Worm (Caenorhabditis elegans) whole organism, L1 larva: ENCODE measurements around the gene C01G5.7.

ENCODE experiments used
- C16A3.4 ChIP-seq: fragments of 150-350 bp; optimal IDR thresholded peaks from 2 replicates; lab custom pipeline; 2014; ENCODE audit warnings: missing biosample characterization, missing genetic modification characterization
- C34B4.2 ChIP-seq: sonication (generic microtip); optimal IDR thresholded peaks from 2 replicates; lab custom pipeline; 2017; ENCODE audit warnings: mild to moderate bottlenecking, missing genetic modification characterization, missing compliant biosample characterization
- Y116A8C.19 ChIP-seq: sonication (generic microtip); optimal IDR thresholded peaks from 2 replicates; lab custom pipeline; 2016; ENCODE audit warnings: missing compliant biosample characterization, missing genetic modification characterization, borderline replicate concordance
- aly-2 ChIP-seq: fragments of 150-350 bp; optimal IDR thresholded peaks from 2 replicates; lab custom pipeline; 2014; ENCODE audit warnings: missing biosample characterization, missing genetic modification characterization
- blmp-1 ChIP-seq: fragments of 150-350 bp; optimal IDR thresholded peaks from 2 replicates; lab custom pipeline; 2014; ENCODE audit warnings: missing biosample characterization, missing genetic modification characterization
- ceh-8 ChIP-seq: fragments of 200-800 bp; sonication (Bioruptor generic); optimal IDR thresholded peaks from 2 replicates; lab custom pipeline; 2018; ENCODE audit warnings: mild to moderate bottlenecking, missing genetic modification characterization, moderate library complexity, missing compliant biosample characterization
- ceh-90 ChIP-seq: sonication (generic microtip); optimal IDR thresholded peaks from 2 replicates; lab custom pipeline; 2016; ENCODE audit warnings: missing genetic modification characterization, missing compliant biosample characterization
- efl-1 ChIP-seq, 4 experiments: fragments of 150-350 bp; optimal IDR thresholded peaks in 3 of 4; peaks in 1 of 4; 1 replicate in 1 of 4; 2 replicates in 3 of 4; lab custom pipeline; 2014; ENCODE audit warnings: missing biosample characterization in 2 of 4, missing genetic modification characterization in 2 of 4, missing genetic modification reagents in 2 of 4
- egl-27 ChIP-seq, 2 experiments: fragments of 150-350 bp in 1 of 2; sonication (generic microtip); optimal IDR thresholded peaks; 3 replicates each; lab custom pipeline; 2017 to 2018; ENCODE audit warnings: missing biosample characterization in 2 of 2, missing genetic modification characterization in 2 of 2, missing genetic modification reagents in 2 of 2
- elt-3 ChIP-seq, 6 experiments: fragments of 150-350 bp in 1 of 6; sonication (generic microtip); optimal IDR thresholded peaks; 2 replicates each; lab custom pipeline; 2017 to 2018; ENCODE audit warnings: missing biosample characterization in 6 of 6, missing genetic modification characterization in 6 of 6, inconsistent platforms in 1 of 6
- fkh-10 ChIP-seq: sonication (generic microtip); optimal IDR thresholded peaks from 2 replicates; lab custom pipeline; 2017; ENCODE audit warnings: missing biosample characterization, missing genetic modification reagents, missing genetic modification characterization
- hlh-17 ChIP-seq: fragments of 200-800 bp; sonication (Bioruptor generic); optimal IDR thresholded peaks from 2 replicates; lab custom pipeline; 2018; ENCODE audit warnings: missing genetic modification characterization, mild to moderate bottlenecking, missing compliant biosample characterization, moderate library complexity, borderline replicate concordance
- jun-1 ChIP-seq: fragments of 150-350 bp; optimal IDR thresholded peaks from 2 replicates; lab custom pipeline; 2014; ENCODE audit warnings: missing biosample characterization, missing genetic modification reagents, missing genetic modification characterization
- lin-13 ChIP-seq: fragments of 150-350 bp; optimal IDR thresholded peaks from 2 replicates; lab custom pipeline; 2014; ENCODE audit warnings: missing biosample characterization, missing genetic modification reagents, missing genetic modification characterization
- lin-14 ChIP-seq: fragments of 200-800 bp; sonication (Bioruptor generic); optimal IDR thresholded peaks from 2 replicates; lab custom pipeline; 2018; ENCODE audit warnings: mild to moderate bottlenecking, missing genetic modification characterization, moderate library complexity, missing compliant biosample characterization
- lin-15B ChIP-seq: fragments of 150-350 bp; sonication (generic microtip); optimal IDR thresholded peaks from 3 replicates; lab custom pipeline; 2014; ENCODE audit warnings: missing biosample characterization, missing genetic modification characterization
- lin-35 ChIP-seq, 2 experiments: fragments of 150-350 bp; optimal IDR thresholded peaks; 2 replicates each; lab custom pipeline; 2014; ENCODE audit warnings: missing biosample characterization in 2 of 2, missing genetic modification characterization in 2 of 2, missing genetic modification reagents in 2 of 2
- lin-39 ChIP-seq: fragments of 150-350 bp; optimal IDR thresholded peaks from 2 replicates; lab custom pipeline; 2014; ENCODE audit warnings: missing biosample characterization, missing genetic modification reagents, missing genetic modification characterization
- lir-3 ChIP-seq: sonication (generic microtip); optimal IDR thresholded peaks from 2 replicates; lab custom pipeline; 2016; ENCODE audit warnings: mild to moderate bottlenecking, missing genetic modification characterization, moderate library complexity, missing compliant biosample characterization; ENCODE audit not compliant: poor library complexity
- lsy-2 ChIP-seq, 2 experiments: fragments of 150-350 bp; optimal IDR thresholded peaks; 2 replicates each; lab custom pipeline; 2014; ENCODE audit warnings: missing biosample characterization in 2 of 2, missing genetic modification characterization in 2 of 2
- mef-2 ChIP-seq: fragments of 150-350 bp; optimal IDR thresholded peaks from 2 replicates; lab custom pipeline; 2014; ENCODE audit warnings: missing biosample characterization, missing genetic modification characterization
- mep-1 ChIP-seq: fragments of 150-350 bp; optimal IDR thresholded peaks from 2 replicates; lab custom pipeline; 2014; ENCODE audit warnings: missing biosample characterization, missing genetic modification characterization
- nhr-12 ChIP-seq: sonication (generic microtip); optimal IDR thresholded peaks from 2 replicates; lab custom pipeline; 2017; ENCODE audit warnings: missing biosample characterization, missing genetic modification characterization
- nhr-20 ChIP-seq: sonication (generic microtip); optimal IDR thresholded peaks from 2 replicates; lab custom pipeline; 2016; ENCODE audit warnings: mild to moderate bottlenecking, missing genetic modification characterization, missing compliant biosample characterization
- nhr-28 ChIP-seq: fragments of 150-350 bp; optimal IDR thresholded peaks from 2 replicates; lab custom pipeline; 2014; ENCODE audit warnings: missing biosample characterization, missing genetic modification characterization
- nhr-76 ChIP-seq: sonication (generic microtip); optimal IDR thresholded peaks from 2 replicates; lab custom pipeline; 2017; ENCODE audit warnings: missing biosample characterization, missing genetic modification characterization
- nhr-77 ChIP-seq: fragments of 150-350 bp; optimal IDR thresholded peaks from 2 replicates; lab custom pipeline; 2014; ENCODE audit warnings: missing biosample characterization, missing genetic modification characterization
- nhr-84 ChIP-seq: sonication (generic microtip); optimal IDR thresholded peaks from 2 replicates; lab custom pipeline; 2017; ENCODE audit warnings: missing biosample characterization, missing genetic modification characterization
- nhr-85 ChIP-seq: sonication (generic microtip); peaks from one replicate; lab custom pipeline; 2016; ENCODE audit warnings: missing genetic modification characterization, inconsistent platforms, missing compliant biosample characterization
- nhr-90 ChIP-seq: sonication (generic microtip); optimal IDR thresholded peaks from 2 replicates; lab custom pipeline; 2016; ENCODE audit warnings: mild to moderate bottlenecking, missing genetic modification characterization, missing compliant biosample characterization; ENCODE audit not compliant: poor library complexity
- pag-3 ChIP-seq: sonication (generic microtip); optimal IDR thresholded peaks from 2 replicates; lab custom pipeline; 2017; ENCODE audit warnings: missing genetic modification characterization, mild to moderate bottlenecking, missing compliant biosample characterization, antibody characterized with exemption, borderline replicate concordance; ENCODE audit not compliant: insufficient read depth
- pax-3 ChIP-seq: fragments of 200-800 bp; sonication (Bioruptor generic); optimal IDR thresholded peaks from 2 replicates; lab custom pipeline; 2018; ENCODE audit warnings: mild to moderate bottlenecking, missing genetic modification characterization, moderate library complexity, missing compliant biosample characterization
- pqm-1 ChIP-seq: sonication (generic microtip); optimal IDR thresholded peaks from 3 replicates; lab custom pipeline; 2017; ENCODE audit warnings: missing biosample characterization, missing genetic modification characterization
- rnt-1 ChIP-seq: sonication (generic microtip); optimal IDR thresholded peaks from 2 replicates; lab custom pipeline; 2016; ENCODE audit warnings: mild to moderate bottlenecking, missing genetic modification characterization, moderate library complexity, missing compliant biosample characterization
- snpc-4 ChIP-seq: fragments of 150-350 bp; optimal IDR thresholded peaks from 2 replicates; lab custom pipeline; 2014; ENCODE audit warnings: missing biosample characterization, missing genetic modification characterization
- snu-23 ChIP-seq: sonication (generic microtip); optimal IDR thresholded peaks from 2 replicates; lab custom pipeline; 2016; ENCODE audit warnings: missing genetic modification characterization, missing compliant biosample characterization
- sox-4 ChIP-seq: sonication (generic microtip); optimal IDR thresholded peaks from 2 replicates; lab custom pipeline; 2016; ENCODE audit warnings: missing genetic modification characterization, missing compliant biosample characterization
- tbx-2 ChIP-seq: sonication (generic microtip); optimal IDR thresholded peaks from 2 replicates; lab custom pipeline; 2016; ENCODE audit warnings: missing genetic modification characterization, missing compliant biosample characterization
- unc-62 ChIP-seq: fragments of 150-350 bp; optimal IDR thresholded peaks from 2 replicates; lab custom pipeline; 2014; ENCODE audit warnings: missing biosample characterization, missing genetic modification reagents, missing genetic modification characterization
- unc-86 ChIP-seq: sonication (generic microtip); optimal IDR thresholded peaks from 2 replicates; lab custom pipeline; 2016; ENCODE audit warnings: missing genetic modification characterization, missing compliant biosample characterization
- xbp-1 ChIP-seq: sonication (generic microtip); optimal IDR thresholded peaks from 2 replicates; lab custom pipeline; 2016; ENCODE audit warnings: missing genetic modification characterization, missing compliant biosample characterization
- zag-1 ChIP-seq: fragments of 150-350 bp; optimal IDR thresholded peaks from 2 replicates; lab custom pipeline; 2014; ENCODE audit warnings: missing biosample characterization, missing genetic modification characterization
- ztf-11 ChIP-seq, 2 experiments: sonication (generic microtip); optimal IDR thresholded peaks; 2 replicates each; lab custom pipeline; 2016 to 2017; ENCODE audit warnings: missing genetic modification characterization in 2 of 2, missing biosample characterization in 1 of 2, missing compliant biosample characterization in 1 of 2
- ztf-4 ChIP-seq: fragments of 150-350 bp; optimal IDR thresholded peaks from 2 replicates; lab custom pipeline; 2014; ENCODE audit warnings: missing biosample characterization, missing genetic modification characterization

The C01G5.7 gene

ce11 chrIV:6517859-6518258, at the start of gene C01G5.7:
Gene C01G5.7, plus strand, starts transcription at chrIV:6518159.
- TF ChIP-seq hlh-17 (GFP tag; lab: Kevin White, UChicago) (no peak), rnt-1 (tag; lab: Kevin White, UChicago) (no peak), pag-3 (tag; lab: Kevin White, UChicago) (no peak), lsy-2 (tag; optimal IDR thresholded peaks at IDR 0.05; lab: Kevin White, UChicago) (no peak), jun-1 (tag; lab: Kevin White, UChicago) (no peak), pax-3 (tag; lab: Kevin White, UChicago) (no peak), ztf-4 (tag; lab: Kevin White, UChicago) (no peak), nhr-28 (tag; lab: Kevin White, UChicago) (no peak), blmp-1 (no peak), lin-14 (GFP tag; lab: Kevin White, UChicago) (no peak), lir-3 (tag; lab: Kevin White, UChicago) (no peak)

- TF ChIP-seq snu-23: no peak
- no peak for TF ChIP-seq mep-1
- no peak for TF ChIP-seq sox-4 (tag; lab: Kevin White, UChicago)
- no peak for TF ChIP-seq nhr-77 (tag; lab: Kevin White, UChicago)
- TF ChIP-seq ceh-8 (GFP tag; lab: Kevin White, UChicago): no peak
- no peak for TF ChIP-seq mef-2 (tag; lab: Kevin White, UChicago)
- no peak for TF ChIP-seq lin-15B
Observed at ce11 chrIV:6471216-6471615, 46.7 kb upstream of the C01G5.7 start, which contains the start of gene tmed-13. Gene tmed-13, minus strand, starts transcription at chrIV:6471384.

ce11 chrIV:6473140-6473539, 44.8 kb upstream of the C01G5.7 start, which contains the start of gene Y73B6BL.27:
Gene Y73B6BL.27, minus strand, starts transcription at chrIV:6473240.
- TF ChIP-seq C16A3.4 (tag; lab: Kevin White, UChicago) (no peak), lin-15B (no peak), C34B4.2 (tag; lab: Kevin White, UChicago) (no peak), unc-86 (tag; lab: Kevin White, UChicago) (no peak), nhr-84 (no peak), blmp-1 (no peak), ceh-90 (tag; lab: Kevin White, UChicago) (no peak), nhr-12 (tag; lab: Kevin White, UChicago) (no peak), xbp-1 (tag; lab: Kevin White, UChicago) (no peak)

- TF ChIP-seq xbp-1 (tag; lab: Kevin White, UChicago): peak; percentile 2
- TF ChIP-seq lir-3 (tag; lab: Kevin White, UChicago): peak; percentile 32
- no peak for TF ChIP-seq elt-3 (tag; optimal IDR thresholded peaks at IDR 0.05; lab: Kevin White, UChicago)
- peak; percentile 71 for TF ChIP-seq snu-23
- TF ChIP-seq blmp-1: peak; percentile 75
- TF ChIP-seq nhr-77 (tag; lab: Kevin White, UChicago): no peak
- TF ChIP-seq tbx-2 (tag; lab: Kevin White, UChicago): peak; percentile 31
- peak; percentile 85 for TF ChIP-seq mep-1
- peak; percentile 59 to 63 for TF ChIP-seq efl-1 (optimal IDR thresholded peaks at IDR 0.05; lab: Kevin White, UChicago)
- peak; percentile 52 to 53 for TF ChIP-seq efl-1 (GFP tag; optimal IDR thresholded peaks at IDR 0.05 in 1 of 2; lab: Kevin White, UChicago)
- TF ChIP-seq nhr-28 (tag; lab: Kevin White, UChicago): no peak
- TF ChIP-seq nhr-90 (tag; lab: Kevin White, UChicago): peak; percentile 25
- TF ChIP-seq lin-15B: peak; percentile 45
- TF ChIP-seq Y116A8C.19 (tag; lab: Kevin White, UChicago): no peak
- no peak for TF ChIP-seq nhr-76 (tag; lab: Kevin White, UChicago)
- TF ChIP-seq pqm-1 (tag; lab: Kevin White, UChicago): no peak
- peak; percentile 28 for TF ChIP-seq lin-39 (tag; lab: Kevin White, UChicago)
- no peak for TF ChIP-seq egl-27 (tag; optimal IDR thresholded peaks at IDR 0.05; lab: Kevin White, UChicago)
- TF ChIP-seq unc-62: no peak
- TF ChIP-seq nhr-85 (tag; lab: Kevin White, UChicago): peak; percentile 81
- no peak for TF ChIP-seq nhr-84
- no peak for TF ChIP-seq hlh-17 (GFP tag; lab: Kevin White, UChicago)
- TF ChIP-seq lin-13 (GFP tag; lab: Kevin White, UChicago): peak; percentile 6
- TF ChIP-seq aly-2 (tag; lab: Kevin White, UChicago): no peak
- TF ChIP-seq snpc-4 (tag; lab: Kevin White, UChicago): peak; percentile 30
- peak; percentile 33 for TF ChIP-seq fkh-10 (GFP tag; lab: Kevin White, UChicago)
- no peak for TF ChIP-seq ztf-11 (tag; optimal IDR thresholded peaks at IDR 0.05; lab: Kevin White, UChicago)
- peak; percentile 21 to 52 for TF ChIP-seq lin-35 (GFP tag; optimal IDR thresholded peaks at IDR 0.05; lab: Kevin White, UChicago)
- TF ChIP-seq unc-86 (tag; lab: Kevin White, UChicago): no peak
- peak; percentile 43 for TF ChIP-seq nhr-20 (tag; lab: Kevin White, UChicago)
- no peak for TF ChIP-seq zag-1 (tag; lab: Kevin White, UChicago)
- TF ChIP-seq ztf-4 (tag; lab: Kevin White, UChicago): no peak
- peak; percentile 31 for TF ChIP-seq jun-1 (tag; lab: Kevin White, UChicago)
- TF ChIP-seq nhr-12 (tag; lab: Kevin White, UChicago): no peak
Observed at ce11 chrIV:6474751-6475150, 43.2 kb upstream of the C01G5.7 start.
